Worm (Caenorhabditis elegans): ENCODE data around the gene fbxa-201.

Gene fbxa-201

DNA sequence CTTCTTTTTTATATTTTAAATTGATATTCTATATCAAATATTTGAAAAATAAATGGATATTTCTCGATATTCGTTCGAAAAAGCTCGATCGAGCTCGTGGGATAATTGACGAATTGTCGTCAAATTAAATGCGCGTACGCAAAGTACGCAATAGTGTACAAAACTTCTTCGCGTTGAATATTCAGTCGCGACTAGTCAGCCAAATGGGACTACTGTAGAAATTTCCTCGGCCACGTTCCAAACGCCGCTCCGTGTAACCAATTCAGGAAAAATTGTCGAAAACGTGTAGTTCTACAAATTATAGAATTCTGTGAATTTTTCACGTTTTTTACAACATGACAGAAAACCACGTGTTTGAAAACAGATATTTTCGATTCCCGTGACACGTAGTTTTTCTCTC lies 33.3 kb downstream of the fbxa-201 start (continued):
- TF ChIP-seq dmd-6 (GFP tag; IDR thresholded peaks at IDR 0.05) (peak; percentile 66), zfp-2 (tag; optimal IDR thresholded peaks at IDR 0.05) (no peak), aly-2 (tag; optimal IDR thresholded peaks at IDR 0.05) (no peak), hlh-11 (tag; optimal IDR thresholded peaks at IDR 0.05) (peak; percentile 49), ama-1 (optimal IDR thresholded peaks at IDR 0.05) (no peak), aha-1 (tag) (no peak), nhr-25 (tag; optimal IDR thresholded peaks at IDR 0.05; ENCODE audit: borderline replicate concordance, insufficient read depth) (no peak), ceh-82 (tag; optimal IDR thresholded peaks at IDR 0.05) (no peak), daf-8 (GFP tag; IDR thresholded peaks at IDR 0.05) (no peak), R02D3.7 (tag; optimal IDR thresholded peaks at IDR 0.05) (no peak), unc-39 (tag; optimal IDR thresholded peaks at IDR 0.05) (no peak), rbr-2 (tag; optimal IDR thresholded peaks at IDR 0.05) (peak; percentile 46), mdt-29 (GFP tag; IDR thresholded peaks at IDR 0.05) (no peak), T26A8.4 (GFP tag; IDR thresholded peaks at IDR 0.05) (peak; percentile 67), ztf-11 (tag; optimal IDR thresholded peaks at IDR 0.05) (no peak), fos-1 (tag; optimal IDR thresholded peaks at IDR 0.05) (no peak), egl-43 (GFP tag; IDR thresholded peaks at IDR 0.05) (no peak), snpc-4 (tag; optimal IDR thresholded peaks at IDR 0.05) (no peak), tra-1 (GFP tag; IDR thresholded peaks at IDR 0.05) (no peak), daf-16 (GFP tag; optimal IDR thresholded peaks at IDR 0.05) (no peak), daf-16 (tag; optimal IDR thresholded peaks at IDR 0.05) (peak; percentile 25), gei-8 (GFP tag; optimal IDR thresholded peaks at IDR 0.05) (no peak), spr-3 (GFP tag; optimal IDR thresholded peaks at IDR 0.05) (no peak), vab-7 (GFP tag; IDR thresholded peaks at IDR 0.05) (no peak), nhr-77 (tag; optimal IDR thresholded peaks at IDR 0.05) (peak; percentile 62), daf-12 (tag; optimal IDR thresholded peaks at IDR 0.05) (no peak), ceh-28 (tag; optimal IDR thresholded peaks at IDR 0.05) (no peak), F26F4.8 (GFP tag; conservative IDR thresholded peaks at IDR 0.05) (no peak), nhr-41 (GFP tag; IDR thresholded peaks at IDR 0.05) (no peak), lir-3 (tag; optimal IDR thresholded peaks at IDR 0.05) (no peak), zag-1 (tag; optimal IDR thresholded peaks at IDR 0.05) (no peak), daf-19 (GFP tag; conservative IDR thresholded peaks at IDR 0.05) (no peak), T20F7.1 (GFP tag; optimal IDR thresholded peaks at IDR 0.05) (no peak)

DNA sequence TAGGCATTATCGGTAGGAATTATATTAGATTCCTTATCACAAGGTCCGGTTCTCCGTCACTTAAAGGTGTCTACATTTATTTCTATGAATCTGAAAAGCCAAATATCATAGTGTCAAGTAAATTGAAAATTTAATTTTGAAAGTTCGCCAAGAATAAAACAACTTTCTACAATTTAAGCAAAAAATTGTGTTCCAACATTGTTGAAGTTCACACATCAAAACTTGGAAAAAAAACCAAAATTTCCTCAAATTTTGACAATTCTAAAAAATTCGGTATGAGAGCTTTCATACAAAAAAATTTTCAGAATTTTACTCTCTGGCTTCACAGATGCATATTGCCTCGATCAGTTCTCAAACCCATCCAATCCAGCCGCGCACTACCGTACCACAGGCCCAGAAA lies 36.6 kb downstream of the fbxa-201 start, which contains the start of gene F59A7.7:
Gene F59A7.7 (plus strand): TSS at position 301 of the 400 bp plus-strand sequence.
- TF ChIP-seq dmd-8 (GFP tag; IDR thresholded peaks at IDR 0.05) (no peak), php-3 (GFP tag; IDR thresholded peaks at IDR 0.05) (no peak), spr-3 (GFP tag; optimal IDR thresholded peaks at IDR 0.05) (no peak), ceh-32 (tag; optimal IDR thresholded peaks at IDR 0.05; ENCODE audit: poor library complexity) (no peak), mxl-3 (GFP tag; optimal IDR thresholded peaks at IDR 0.05) (no peak), ceh-28 (tag; optimal IDR thresholded peaks at IDR 0.05) (no peak), daf-19 (GFP tag; conservative IDR thresholded peaks at IDR 0.05) (no peak), madf-5 (GFP tag; IDR thresholded peaks at IDR 0.05) (no peak), T26A8.4 (GFP tag; IDR thresholded peaks at IDR 0.05) (no peak), zag-1 (tag; optimal IDR thresholded peaks at IDR 0.05) (no peak), rbr-2 (tag; optimal IDR thresholded peaks at IDR 0.05) (no peak), dmd-6 (GFP tag; IDR thresholded peaks at IDR 0.05) (no peak), cey-2 (tag; optimal IDR thresholded peaks at IDR 0.05; ENCODE audit: borderline replicate concordance, insufficient read depth) (no peak), ces-1 (GFP tag; optimal IDR thresholded peaks at IDR 0.05) (no peak)

ce11 chrV:2013824-2014223 lies 38.7 kb downstream of the fbxa-201 start, which contains the start of gene F59A7.11:
F59A7.11 (minus strand) TSS chrV:2013924.
- TF ChIP-seq ceh-32 (tag; optimal IDR thresholded peaks at IDR 0.05; ENCODE audit: poor library complexity): no peak

Data from whole organism, L4 larva.